Fruit fly (Drosophila melanogaster) whole organism, pupa: Measurements from ENCODE around the gene smog.

Experiments used
- CG10348 ChIP-seq: fragments of 200-800 bp; sonication (Bioruptor generic); IDR thresholded peaks from 2 replicates; pipeline ENCODE4 v1.3.6; 2022; ENCODE audit warnings: missing biosample characterization, missing genetic modification characterization
- CG12605 ChIP-seq: fragments of 200-800 bp; sonication (Bioruptor generic); IDR thresholded peaks from 2 replicates; pipeline ENCODE4 v1.3.6; 2022; ENCODE audit warnings: missing biosample characterization, missing genetic modification characterization
- CG13204 ChIP-seq: fragments of 200-800 bp; sonication (Bioruptor generic); optimal IDR thresholded peaks from 2 replicates; lab custom pipeline; 2018; ENCODE audit warnings: missing biosample characterization, mild to moderate bottlenecking, missing genetic modification characterization, moderate library complexity
- CG14655 ChIP-seq: fragments of 200-800 bp; sonication (Bioruptor generic); optimal IDR thresholded peaks from 3 replicates; lab custom pipeline; 2017; ENCODE audit warnings: mild to moderate bottlenecking, missing biosample characterization, missing genetic modification reagents, missing genetic modification characterization
- CG15710 ChIP-seq: fragments of 200-800 bp; sonication (Bioruptor generic); optimal IDR thresholded peaks from 2 replicates; lab custom pipeline; 2018; ENCODE audit warnings: missing biosample characterization, mild to moderate bottlenecking, missing genetic modification characterization, moderate library complexity
- CG17806 ChIP-seq: fragments of 200-800 bp; sonication (Bioruptor generic); optimal IDR thresholded peaks from 2 replicates; lab custom pipeline; 2018; ENCODE audit warnings: missing biosample characterization, mild to moderate bottlenecking, missing genetic modification characterization, moderate library complexity
- CG32121 ChIP-seq: fragments of 200-800 bp; sonication (Bioruptor generic); IDR thresholded peaks from 2 replicates; pipeline ENCODE4 v1.3.6; 2022; ENCODE audit warnings: missing biosample characterization, missing genetic modification characterization
- CG34367 ChIP-seq: fragments of 200-800 bp; sonication (Bioruptor generic); optimal IDR thresholded peaks from 2 replicates; lab custom pipeline; 2018; ENCODE audit warnings: missing biosample characterization, mild to moderate bottlenecking, missing genetic modification characterization
- CG4496 ChIP-seq: fragments of 200-800 bp; sonication (Bioruptor generic); IDR thresholded peaks from 3 replicates; pipeline ENCODE4 v1.3.6; 2022; ENCODE audit warnings: missing biosample characterization, missing genetic modification characterization
- CG8159 ChIP-seq: fragments of 200-800 bp; sonication (Bioruptor generic); optimal IDR thresholded peaks from 3 replicates; lab custom pipeline; 2018; ENCODE audit warnings: missing biosample characterization, mild to moderate bottlenecking, missing genetic modification characterization, moderate library complexity
- CG8301 ChIP-seq: fragments of 200-800 bp; sonication (Bioruptor generic); optimal IDR thresholded peaks from 2 replicates; lab custom pipeline; 2018; ENCODE audit warnings: missing biosample characterization, mild to moderate bottlenecking, missing genetic modification characterization
- CG9948 ChIP-seq: fragments of 200-800 bp; sonication (Bioruptor generic); optimal IDR thresholded peaks from 2 replicates; lab custom pipeline; 2018; ENCODE audit warnings: missing biosample characterization, mild to moderate bottlenecking, missing genetic modification characterization, moderate library complexity
- D1 ChIP-seq: fragments of 200-800 bp; sonication (Bioruptor generic); optimal IDR thresholded peaks from 2 replicates; lab custom pipeline; 2018; ENCODE audit warnings: missing biosample characterization, mild to moderate bottlenecking, missing genetic modification characterization, moderate library complexity
- EcR ChIP-seq: fragments of 200-800 bp; sonication (Bioruptor generic); optimal IDR thresholded peaks from 3 replicates; lab custom pipeline; 2019; ENCODE audit warnings: missing biosample characterization, missing genetic modification characterization, mild to moderate bottlenecking, moderate library complexity, missing genetic modification reagents
- Ets98B ChIP-seq: fragments of 200-800 bp; sonication (Bioruptor generic); IDR thresholded peaks from 2 replicates; pipeline ENCODE4 v1.3.6; 2022; ENCODE audit warnings: missing biosample characterization, missing genetic modification characterization
- Pif1A ChIP-seq: fragments of 200-800 bp; sonication (Bioruptor generic); optimal IDR thresholded peaks from 3 replicates; lab custom pipeline; 2016; ENCODE audit warnings: missing biosample characterization, missing genetic modification characterization
- Snoo ChIP-seq: fragments of 200-800 bp; sonication (Bioruptor generic); optimal IDR thresholded peaks from 3 replicates; lab custom pipeline; 2017; ENCODE audit warnings: missing biosample characterization, mild to moderate bottlenecking, missing genetic modification characterization, inconsistent platforms
- fd96Ca ChIP-seq: fragments of 200-800 bp; sonication (Bioruptor generic); IDR thresholded peaks from 3 replicates; pipeline ENCODE4 v1.3.6; 2022; ENCODE audit warnings: missing biosample characterization, missing genetic modification characterization
- gl ChIP-seq: fragments of 200-800 bp; sonication (Bioruptor generic); optimal IDR thresholded peaks from 2 replicates; lab custom pipeline; 2018; ENCODE audit warnings: missing biosample characterization, mild to moderate bottlenecking, missing genetic modification characterization
- rn ChIP-seq: fragments of 200-800 bp; sonication (Bioruptor generic); IDR thresholded peaks from 2 replicates; pipeline ENCODE4 v1.3.6; 2022; ENCODE audit warnings: missing biosample characterization, missing genetic modification characterization

Gene smog

DNA sequence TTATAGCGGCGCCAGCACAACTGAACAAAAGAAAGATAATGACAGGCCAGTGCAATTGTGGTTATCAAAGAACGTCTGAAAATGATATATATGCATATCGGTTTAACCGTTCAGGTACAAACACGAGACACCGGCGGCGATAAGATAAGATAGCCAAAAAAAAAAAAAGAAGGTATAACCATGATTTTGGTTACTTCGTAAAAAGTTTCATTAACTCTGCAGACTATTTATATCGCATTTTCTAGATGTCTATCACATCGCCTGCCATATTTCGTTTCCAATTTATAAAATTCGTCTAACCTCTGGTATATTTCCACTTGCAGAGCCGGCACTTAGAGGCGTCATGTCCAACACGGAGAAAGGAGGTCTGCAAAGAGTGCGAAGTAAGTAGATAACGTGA lies 40.9 kb downstream of the smog start:
- TF ChIP-seq CG13204 (GFP tag; lab: Kevin White, UChicago) (no peak), CG32121 (GFP tag; lab: Robert Waterston, UW) (no peak), fd96Ca (GFP tag; lab: Robert Waterston, UW) (no peak), CG9948 (no peak), CG17806 (tag; lab: Kevin White, UChicago) (no peak), EcR (no peak), CG4496 (no peak), CG15710 (tag; lab: Kevin White, UChicago) (no peak), CG8301 (tag; lab: Kevin White, UChicago) (no peak), CG12605 (GFP tag; lab: Robert Waterston, UW) (no peak), rn (no peak), CG10348 (GFP tag; lab: Robert Waterston, UW) (no peak), D1 (no peak), CG14655 (GFP tag; lab: Kevin White, UChicago) (no peak)
- TF ChIP-seq, all 21 proteins: peak for 0

DNA sequence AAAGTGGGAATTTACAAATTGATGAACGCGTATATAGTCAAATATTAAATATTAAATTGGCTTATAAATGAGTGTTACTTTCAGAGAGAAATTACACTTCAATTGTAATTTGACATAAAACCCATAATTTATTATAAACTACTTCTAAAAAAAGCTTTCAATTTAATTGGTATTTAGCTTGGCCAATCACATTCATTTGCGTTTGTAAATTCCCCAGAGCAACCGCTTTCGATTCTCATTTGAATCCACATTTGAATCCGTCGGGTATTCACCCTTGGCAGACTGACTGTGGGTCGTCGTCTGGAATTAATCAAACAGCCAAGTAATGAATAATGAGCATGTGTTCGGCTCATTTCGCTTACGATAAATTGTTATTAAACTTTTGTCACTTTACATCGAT lies 43.2 kb downstream of the smog start:
- TF ChIP-seq CG4496 (no peak), CG34367 (tag; lab: Kevin White, UChicago) (no peak), gl (tag; lab: Kevin White, UChicago) (no peak), CG9948 (no peak), EcR (no peak), CG17806 (tag; lab: Kevin White, UChicago) (no peak), CG12605 (GFP tag; lab: Robert Waterston, UW) (no peak), CG8159 (no peak)

DNA sequence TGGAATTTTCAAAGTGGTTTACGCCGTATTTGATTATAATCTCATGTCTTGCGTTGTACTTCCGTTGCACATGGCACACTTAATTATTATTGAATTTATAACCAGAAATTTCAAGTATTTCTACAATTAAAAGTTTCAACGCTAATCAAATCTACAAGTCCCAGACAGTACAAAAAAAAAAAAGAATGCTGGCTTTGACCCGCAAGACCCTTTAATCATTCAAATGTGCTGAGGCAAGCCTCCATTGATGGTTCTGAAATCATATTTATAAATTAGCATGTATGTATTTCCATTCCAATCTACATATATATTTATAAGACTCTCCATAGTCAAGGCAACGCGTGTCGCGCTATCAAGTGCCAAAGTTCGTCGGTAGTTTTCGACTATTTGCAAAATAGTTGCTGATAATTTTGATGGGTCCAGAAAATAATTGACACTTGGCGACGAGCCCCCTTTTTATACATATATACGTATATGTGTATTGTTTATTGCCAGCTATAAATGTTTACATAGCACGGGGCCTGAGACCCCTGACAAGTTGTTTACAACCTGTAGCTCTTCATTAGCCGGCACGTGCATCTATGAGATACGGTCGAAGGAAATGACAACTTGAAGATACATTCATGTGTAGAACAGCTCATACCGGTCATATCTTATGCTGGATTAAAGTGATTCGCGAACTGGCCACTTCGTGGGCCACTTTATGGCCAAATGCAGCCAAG lies 44.0 kb downstream of the smog start:
- peak; percentile 14 for TF ChIP-seq EcR
- 0 out of 2 replicates have a peak, but pooled peaks have one; percentile 13 for TF ChIP-seq Ets98B (GFP tag; lab: Robert Waterston, UW)
- TF ChIP-seq CG4496 = no peak
- TF ChIP-seq, all 21 proteins: peak for 2

DNA sequence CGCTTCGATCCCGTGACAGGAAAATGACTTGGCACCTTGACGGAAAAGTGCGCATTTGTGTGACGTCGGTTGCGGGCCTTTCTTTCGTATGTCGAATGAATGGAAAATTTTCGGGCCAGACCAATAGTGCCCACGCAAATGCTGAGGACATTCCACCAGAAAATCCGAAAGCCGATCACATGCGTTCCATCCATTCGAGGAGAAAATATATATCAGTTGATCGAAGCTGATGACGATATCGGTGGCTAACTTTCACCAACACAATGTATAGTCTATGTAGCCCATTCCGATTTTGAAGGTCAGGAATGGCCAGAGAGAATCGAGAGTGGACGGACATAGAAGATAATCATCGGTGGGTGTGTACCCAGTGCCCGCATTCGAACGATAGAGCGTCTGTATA lies 45.5 kb downstream of the smog start:
- TF ChIP-seq CG9948 (no peak), CG32121 (GFP tag; lab: Robert Waterston, UW) (no peak), fd96Ca (GFP tag; lab: Robert Waterston, UW) (no peak), CG10348 (GFP tag; lab: Robert Waterston, UW) (no peak), CG8301 (tag; lab: Kevin White, UChicago) (no peak), CG8159 (no peak), CG17806 (tag; lab: Kevin White, UChicago) (no peak), CG12605 (GFP tag; lab: Robert Waterston, UW) (no peak)

DNA sequence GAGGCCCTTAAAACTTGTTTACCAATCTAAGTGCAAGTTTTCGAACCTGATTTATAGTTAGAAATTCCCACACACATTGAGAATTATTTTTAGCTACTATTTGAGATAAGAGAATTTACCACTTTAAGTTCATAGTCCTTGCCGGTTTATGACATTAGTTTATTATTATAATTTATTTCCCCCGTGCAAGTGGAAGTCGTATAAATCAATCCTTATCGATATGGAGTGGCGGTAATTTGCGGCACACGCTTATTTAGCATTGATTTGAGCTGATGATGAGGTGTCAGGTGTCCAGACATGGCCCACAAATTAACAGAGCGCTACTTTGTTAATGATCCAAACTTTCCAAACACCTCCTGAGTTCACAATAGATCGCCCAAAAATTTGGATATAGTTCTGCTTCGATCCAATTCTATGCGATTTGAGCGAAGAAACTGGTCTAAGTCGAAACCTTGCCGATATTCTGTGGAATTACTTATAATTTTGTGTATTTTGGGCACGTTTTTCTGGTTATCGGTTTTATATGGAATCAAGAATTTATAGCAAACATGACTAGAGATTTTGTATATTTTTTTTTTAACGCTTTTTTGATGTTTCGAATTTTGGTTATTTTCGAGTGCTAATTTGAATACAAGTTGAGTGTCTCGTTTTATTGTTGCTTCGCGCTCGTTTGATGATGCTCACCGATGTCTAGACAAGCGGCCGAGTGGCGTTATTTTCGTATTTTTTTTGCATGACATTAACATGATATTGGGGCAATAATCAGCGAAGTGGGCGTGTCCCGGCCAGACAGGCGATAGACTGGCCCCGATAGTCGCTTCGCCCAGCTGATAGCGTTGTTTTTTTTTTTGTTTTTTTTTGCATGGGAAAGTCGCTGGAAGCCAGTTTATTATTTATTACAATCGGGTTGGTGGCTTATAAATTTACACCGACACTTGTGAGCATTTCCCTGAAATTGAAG lies 47.2 kb downstream of the smog start:
- TF ChIP-seq Ets98B (GFP tag; lab: Robert Waterston, UW) = no peak
- no peak for TF ChIP-seq EcR
- no peak for TF ChIP-seq CG4496
- TF ChIP-seq CG34367 (tag; lab: Kevin White, UChicago) = no peak
- TF ChIP-seq CG10348 (GFP tag; lab: Robert Waterston, UW) = no peak
- TF ChIP-seq Pif1A = no peak
- TF ChIP-seq Snoo (tag; lab: Kevin White, UChicago) = no peak
- TF ChIP-seq CG15710 (tag; lab: Kevin White, UChicago) = no peak
- TF ChIP-seq, all 21 proteins: peak for 0

DNA sequence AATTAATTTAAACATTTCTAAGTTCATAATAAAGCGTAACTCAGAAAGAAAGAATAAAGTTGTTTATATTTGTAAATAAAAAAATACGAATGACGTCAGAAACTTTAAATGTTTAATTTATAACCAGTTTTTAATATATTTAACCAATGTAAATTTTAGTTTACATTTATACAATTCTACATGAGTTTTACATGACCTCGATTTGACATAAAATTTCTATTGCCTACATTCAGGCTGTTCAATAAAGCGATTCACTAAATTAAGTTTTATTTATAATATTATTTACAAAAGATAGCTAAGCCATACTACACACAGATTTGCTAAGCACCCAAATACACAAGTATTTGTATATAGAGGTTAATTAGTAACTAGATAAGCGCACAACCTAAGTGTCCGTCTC lies 51.2 kb downstream of the smog start:
- no peak for TF ChIP-seq CG10348 (GFP tag; lab: Robert Waterston, UW)
- no peak for TF ChIP-seq rn
- no peak for TF ChIP-seq CG32121 (GFP tag; lab: Robert Waterston, UW)
- TF ChIP-seq fd96Ca (GFP tag; lab: Robert Waterston, UW) = no peak
- no peak for TF ChIP-seq CG17806 (tag; lab: Kevin White, UChicago)
- no peak for TF ChIP-seq CG34367 (tag; lab: Kevin White, UChicago)
- TF ChIP-seq Ets98B (GFP tag; lab: Robert Waterston, UW) = no peak
- no peak for TF ChIP-seq Pif1A
